Fruit fly (Drosophila melanogaster) whole organism, embryonic: ENCODE results near the gene Naa20A.

Experiments used
- Asciz ChIP-seq: fragments of 200-800 bp; sonication (Bioruptor generic); optimal IDR thresholded peaks from 2 replicates; lab custom pipeline; 2017; ENCODE audit warnings: missing biosample characterization, mild to moderate bottlenecking, missing genetic modification characterization, missing genetic modification reagents
- CG10209 ChIP-seq: fragments of 200-800 bp; sonication (Bioruptor generic); optimal IDR thresholded peaks from 3 replicates; lab custom pipeline; 2017; ENCODE audit warnings: missing biosample characterization, mild to moderate bottlenecking, missing genetic modification characterization, missing genetic modification reagents
- CG12769 ChIP-seq: fragments of 200-800 bp; sonication (Bioruptor generic); optimal IDR thresholded peaks from 2 replicates; lab custom pipeline; 2019; ENCODE audit warnings: missing biosample characterization, mild to moderate bottlenecking, missing genetic modification characterization, moderate library complexity
- CG14050 ChIP-seq: fragments of 200-800 bp; sonication (Bioruptor generic); IDR thresholded peaks from 3 replicates; pipeline ENCODE4 v1.3.6; 2022; ENCODE audit warnings: missing biosample characterization, missing genetic modification characterization
- CG15073 ChIP-seq: fragments of 200-800 bp; sonication (Bioruptor generic); optimal IDR thresholded peaks from 2 replicates; lab custom pipeline; 2016; ENCODE audit warnings: missing biosample characterization, missing genetic modification characterization
- CG1602 ChIP-seq: fragments of 200-800 bp; sonication (Bioruptor generic); optimal IDR thresholded peaks from 3 replicates; lab custom pipeline; 2016; ENCODE audit warnings: missing biosample characterization, missing genetic modification characterization
- CG16863 ChIP-seq: fragments of 200-800 bp; sonication (Bioruptor generic); optimal IDR thresholded peaks from 3 replicates; lab custom pipeline; 2016; ENCODE audit warnings: missing biosample characterization, missing genetic modification characterization
- CG6254 ChIP-seq: fragments of 200-800 bp; sonication (Bioruptor generic); optimal IDR thresholded peaks from 3 replicates; lab custom pipeline; 2017; ENCODE audit warnings: mild to moderate bottlenecking, missing biosample characterization, missing genetic modification reagents, missing genetic modification characterization
- CG7987 ChIP-seq: fragments of 200-800 bp; sonication (Bioruptor generic); optimal IDR thresholded peaks from 2 replicates; lab custom pipeline; 2018; ENCODE audit warnings: missing biosample characterization, mild to moderate bottlenecking, missing genetic modification characterization, moderate library complexity
- CG8089 ChIP-seq: fragments of 200-800 bp; sonication (Bioruptor generic); optimal IDR thresholded peaks from 3 replicates; lab custom pipeline; 2016; ENCODE audit warnings: missing biosample characterization, missing genetic modification characterization
- CrebB ChIP-seq: fragments of 200-800 bp; sonication (Bioruptor generic); optimal IDR thresholded peaks from 3 replicates; lab custom pipeline; 2018; ENCODE audit warnings: missing biosample characterization, mild to moderate bottlenecking, missing genetic modification characterization
- Dek ChIP-seq: fragments of 200-800 bp; sonication (Bioruptor generic); optimal IDR thresholded peaks from 3 replicates; lab custom pipeline; 2019; ENCODE audit warnings: missing biosample characterization, mild to moderate bottlenecking, missing genetic modification characterization, moderate library complexity
- Mes4 ChIP-seq: fragments of 200-800 bp; sonication (Bioruptor generic); optimal IDR thresholded peaks from 2 replicates; lab custom pipeline; 2016; ENCODE audit warnings: missing biosample characterization, missing genetic modification characterization
- NK7.1 ChIP-seq: fragments of 200-800 bp; sonication (Bioruptor generic); optimal IDR thresholded peaks from 3 replicates; lab custom pipeline; 2016; ENCODE audit warnings: missing biosample characterization, missing genetic modification characterization
- Neu2 ChIP-seq: fragments of 200-800 bp; sonication (Bioruptor generic); optimal IDR thresholded peaks from 3 replicates; lab custom pipeline; 2016; ENCODE audit warnings: missing biosample characterization, missing genetic modification characterization, borderline replicate concordance
- Rx ChIP-seq: fragments of 200-800 bp; sonication (Bioruptor generic); IDR thresholded peaks from 2 replicates; pipeline ENCODE4 v1.3.6; 2022; ENCODE audit warnings: missing biosample characterization, missing genetic modification characterization
- Sin3A ChIP-seq: fragments of >200 bp; optimal IDR thresholded peaks from 2 replicates; lab custom pipeline; 2018
- Sry-δ ChIP-seq: fragments of 200-800 bp; sonication (Bioruptor generic); optimal IDR thresholded peaks from 2 replicates; lab custom pipeline; 2016; ENCODE audit warnings: missing biosample characterization, missing genetic modification characterization
- Tbp ChIP-seq: fragments of >200 bp; optimal IDR thresholded peaks from 2 replicates; lab custom pipeline; 2018; ENCODE audit warnings: missing biosample characterization, missing genetic modification characterization
- bcd ChIP-seq: fragments of 200-800 bp; sonication (Bioruptor generic); optimal IDR thresholded peaks from 2 replicates; lab custom pipeline; 2017; ENCODE audit warnings: missing biosample characterization, mild to moderate bottlenecking, missing genetic modification characterization
- cad ChIP-seq: fragments of >200 bp; optimal IDR thresholded peaks from 2 replicates; lab custom pipeline; 2017; ENCODE audit warnings: missing biosample characterization, missing genetic modification characterization
- cas ChIP-seq: fragments of 200-800 bp; sonication (Bioruptor generic); IDR thresholded peaks from 2 replicates; pipeline ENCODE4 v1.3.6; 2022; ENCODE audit warnings: missing biosample characterization, missing genetic modification characterization
- chinmo ChIP-seq: fragments of 200-800 bp; sonication (Bioruptor generic); IDR thresholded peaks from 4 replicates; pipeline ENCODE4 v1.3.6; 2022; ENCODE audit warnings: missing biosample characterization, missing genetic modification characterization; ENCODE audit not compliant: partially characterized antibody
- dimm ChIP-seq: fragments of 200-800 bp; sonication (Bioruptor generic); IDR thresholded peaks from 2 replicates; pipeline ENCODE4 v1.3.6; 2022; ENCODE audit warnings: missing biosample characterization, missing genetic modification characterization
- gt ChIP-seq: fragments of 200-800 bp; sonication (Bioruptor generic); IDR thresholded peaks from 2 replicates; pipeline ENCODE4 v1.3.6; 2022; ENCODE audit warnings: missing biosample characterization, missing genetic modification characterization
- jigr1 ChIP-seq: fragments of 200-800 bp; sonication (Bioruptor generic); IDR thresholded peaks from 3 replicates; pipeline ENCODE4 v1.3.6; 2022; ENCODE audit warnings: missing biosample characterization, missing genetic modification characterization
- jumu ChIP-seq: fragments of 200-800 bp; sonication (Bioruptor generic); optimal IDR thresholded peaks from 3 replicates; lab custom pipeline; 2016; ENCODE audit warnings: missing biosample characterization, missing genetic modification characterization
- lab ChIP-seq: fragments of 200-800 bp; sonication (Bioruptor generic); optimal IDR thresholded peaks from 3 replicates; lab custom pipeline; 2017; ENCODE audit warnings: missing biosample characterization, missing genetic modification characterization, mild to moderate bottlenecking, moderate library complexity, missing genetic modification reagents
- lbe ChIP-seq: fragments of 200-800 bp; sonication (Bioruptor generic); optimal IDR thresholded peaks from 2 replicates; lab custom pipeline; 2016; ENCODE audit warnings: missing biosample characterization, mild to moderate bottlenecking, missing genetic modification characterization
- lilli ChIP-seq: fragments of 200-800 bp; sonication (Bioruptor generic); optimal IDR thresholded peaks from 3 replicates; lab custom pipeline; 2016; ENCODE audit warnings: missing biosample characterization, missing genetic modification characterization
- p53 ChIP-seq: fragments of 200-800 bp; sonication (Bioruptor generic); optimal IDR thresholded peaks from 2 replicates; lab custom pipeline; 2016; ENCODE audit warnings: missing biosample characterization, missing genetic modification characterization
- pum ChIP-seq: fragments of 200-800 bp; sonication (Bioruptor generic); optimal IDR thresholded peaks from 2 replicates; lab custom pipeline; 2016; ENCODE audit warnings: missing biosample characterization, missing genetic modification characterization
- rib ChIP-seq: fragments of 200-800 bp; sonication (Bioruptor generic); IDR thresholded peaks from 2 replicates; pipeline ENCODE4 v1.3.6; 2022; ENCODE audit warnings: missing biosample characterization, missing genetic modification characterization
- scrt ChIP-seq: fragments of 200-800 bp; sonication (Bioruptor generic); optimal IDR thresholded peaks from 2 replicates; lab custom pipeline; 2018; ENCODE audit warnings: missing biosample characterization, mild to moderate bottlenecking, missing genetic modification characterization, moderate library complexity
- shn ChIP-seq: fragments of 200-800 bp; sonication (Bioruptor generic); optimal IDR thresholded peaks from 3 replicates; lab custom pipeline; 2016; ENCODE audit warnings: missing biosample characterization, missing genetic modification characterization
- sima ChIP-seq: fragments of 200-800 bp; sonication (Bioruptor generic); optimal IDR thresholded peaks from 2 replicates; lab custom pipeline; 2016; ENCODE audit warnings: missing biosample characterization, missing genetic modification characterization
- sna ChIP-seq: fragments of 200-800 bp; sonication (Bioruptor generic); IDR thresholded peaks from 2 replicates; pipeline ENCODE4 v1.3.6; 2022; ENCODE audit warnings: missing biosample characterization, missing genetic modification characterization; ENCODE audit not compliant: partially characterized antibody
- tin ChIP-seq: fragments of 200-800 bp; sonication (Bioruptor generic); optimal IDR thresholded peaks from 3 replicates; lab custom pipeline; 2016; ENCODE audit warnings: missing biosample characterization, missing genetic modification characterization
- trh ChIP-seq: fragments of 200-800 bp; sonication (Bioruptor generic); optimal IDR thresholded peaks from 2 replicates; lab custom pipeline; 2016; ENCODE audit warnings: missing biosample characterization, missing genetic modification characterization
- unpg ChIP-seq: fragments of 200-800 bp; sonication (Bioruptor generic); optimal IDR thresholded peaks from 3 replicates; lab custom pipeline; 2018; ENCODE audit warnings: missing biosample characterization, mild to moderate bottlenecking, missing genetic modification characterization, moderate library complexity
- wek ChIP-seq: fragments of 200-800 bp; sonication (Bioruptor generic); optimal IDR thresholded peaks from 3 replicates; lab custom pipeline; 2018; ENCODE audit warnings: missing biosample characterization, mild to moderate bottlenecking, missing genetic modification characterization, moderate library complexity
- zfh2 ChIP-seq: fragments of 200-800 bp; sonication (Bioruptor generic); optimal IDR thresholded peaks from 2 replicates; lab custom pipeline; 2016; ENCODE audit warnings: missing biosample characterization, missing genetic modification characterization

The Naa20A gene

DNA sequence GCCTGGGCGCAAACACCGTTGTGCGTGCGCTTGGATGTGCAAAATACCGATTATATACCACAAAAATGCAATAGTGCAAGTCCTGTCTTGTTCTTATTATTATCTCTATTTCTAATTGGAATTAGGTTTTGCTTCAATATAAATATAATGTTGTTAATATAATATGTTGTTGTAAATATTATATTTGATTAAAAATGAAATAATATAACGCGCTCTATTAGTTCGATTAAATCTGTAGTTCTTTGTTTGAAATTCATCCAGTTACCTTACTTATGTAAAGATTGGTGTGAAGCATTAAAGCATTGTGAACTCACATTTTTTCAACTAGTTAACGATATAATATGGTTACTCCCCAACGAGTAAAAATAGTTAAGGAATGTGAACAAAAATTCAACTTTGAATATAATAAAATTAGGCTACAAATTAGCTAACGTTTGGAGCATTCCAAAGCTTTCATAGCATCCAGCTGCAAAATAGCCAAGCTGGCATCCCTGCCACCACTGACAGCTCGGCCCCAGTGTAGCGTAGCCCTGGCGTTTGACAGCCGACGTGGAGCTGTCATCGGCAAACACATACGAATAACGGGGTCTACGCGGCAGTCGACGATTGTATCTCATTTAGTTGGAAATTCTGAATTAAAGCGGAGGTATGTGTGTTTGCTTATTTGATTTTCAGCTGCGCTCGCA lies 20.1 kb upstream of the Naa20A start, which contains the start of the genes CG12237 and Sec61gamma (continued):
- TF ChIP-seq lbe (GFP tag; lab: Kevin White, UChicago) (no peak), cad (GFP tag; lab: Kevin White, UChicago) (no peak), CG15073 (GFP tag; lab: Kevin White, UChicago) (no peak), Dek (peak; percentile 27), tin (GFP tag; lab: Kevin White, UChicago) (no peak), Neu2 (no peak), shn (GFP tag; lab: Kevin White, UChicago) (no peak), dimm (GFP tag; lab: Robert Waterston, UW) (no peak), wek (GFP tag; lab: Kevin White, UChicago) (no peak), unpg (no peak), CG12769 (tag; lab: Kevin White, UChicago) (no peak), CG7987 (GFP tag; lab: Kevin White, UChicago) (peak; percentile 64), Mes4 (GFP tag; lab: Kevin White, UChicago) (peak; percentile 26), Sin3A (lab: Kevin White, UChicago) (peak; percentile 16), CG10209 (GFP tag; lab: Kevin White, UChicago) (no peak), scrt (GFP tag; lab: Kevin White, UChicago) (no peak), Tbp (GFP tag; lab: Kevin White, UChicago) (no peak), lab (GFP tag; lab: Kevin White, UChicago) (no peak), jigr1 (no peak), CG1602 (GFP tag; lab: Kevin White, UChicago) (no peak), p53 (GFP tag; lab: Kevin White, UChicago) (peak; percentile 44), Rx (GFP tag; lab: Robert Waterston, UW) (no peak), Sry-δ (GFP tag; lab: Kevin White, UChicago) (peak; percentile 45), cas (GFP tag; lab: Robert Waterston, UW) (no peak), CG6254 (GFP tag; lab: Kevin White, UChicago) (no peak), jumu (GFP tag; lab: Kevin White, UChicago) (peak; percentile 6), CG8089 (GFP tag; lab: Kevin White, UChicago) (no peak), gt (no peak), Asciz (no peak), CrebB (tag; lab: Kevin White, UChicago) (peak; percentile 0), CG14050 (GFP tag; lab: Robert Waterston, UW) (no peak), sima (GFP tag; lab: Kevin White, UChicago) (no peak), trh (GFP tag; lab: Kevin White, UChicago) (no peak), lilli (GFP tag; lab: Kevin White, UChicago) (peak; percentile 25), rib (GFP tag; lab: Robert Waterston, UW) (peak; percentile 55), NK7.1 (GFP tag; lab: Kevin White, UChicago) (no peak), sna (GFP tag; lab: Robert Waterston, UW) (no peak), bcd (GFP tag; lab: Kevin White, UChicago) (peak; percentile 42), CG16863 (GFP tag; lab: Kevin White, UChicago) (no peak), zfh2 (peak; percentile 37), pum (GFP tag; lab: Kevin White, UChicago) (no peak), chinmo (no peak)
